Worm (Caenorhabditis elegans) whole organism, L4/young adult: Measurements from ENCODE around the gene gbb-2.

Source experiments
- W03F9.2 ChIP-seq: fragments of 150-350 bp; optimal IDR thresholded peaks from 2 replicates; lab custom pipeline; 2014; ENCODE audit warnings: missing biosample characterization, missing genetic modification characterization
- dao-5 ChIP-seq: sonication (generic microtip); optimal IDR thresholded peaks from 2 replicates; lab custom pipeline; 2016; ENCODE audit warnings: missing genotype, missing genetic modification characterization, moderate library complexity, missing compliant biosample characterization
- him-1 ChIP-seq: sonication (generic microtip); optimal IDR thresholded peaks from 2 replicates; lab custom pipeline; 2016; ENCODE audit warnings: missing genotype, missing genetic modification reagents, missing genetic modification characterization, missing compliant biosample characterization

- no peak for TF ChIP-seq him-1 (tag; lab: Kevin White, UChicago)
- peak; percentile 4 for TF ChIP-seq W03F9.2 (tag; lab: Kevin White, UChicago)
- TF ChIP-seq dao-5 (tag; lab: Kevin White, UChicago): no peak
Observed at ce11 chrIV:4470885-4471772, 35.4 kb downstream of the gbb-2 start.
